Fruit fly (Drosophila melanogaster) Kc167 (cell line): ENCODE measurements around the gene CG31248.

Experiments
- Myc ChIP-seq: fragments of >200 bp; optimal IDR thresholded peaks from 2 replicates; lab custom pipeline; 2017; ENCODE audit warnings: missing external identifiers
- Sin3A ChIP-seq: fragments of >200 bp; optimal IDR thresholded peaks from 2 replicates; lab custom pipeline; 2018; ENCODE audit warnings: missing external identifiers
- h ChIP-seq: fragments of >200 bp; optimal IDR thresholded peaks from 3 replicates; lab custom pipeline; 2018; ENCODE audit warnings: missing external identifiers
- insv ChIP-seq: fragments of >200 bp; optimal IDR thresholded peaks from 3 replicates; lab custom pipeline; 2018; ENCODE audit warnings: missing external identifiers
- psq ChIP-seq: fragments of >200 bp; optimal IDR thresholded peaks from 2 replicates; lab custom pipeline; 2017; ENCODE audit warnings: missing external identifiers
- ttk ChIP-seq: sonication (Bioruptor generic); optimal IDR thresholded peaks from 2 replicates; lab custom pipeline; 2017; ENCODE audit warnings: missing external identifiers

CG31248 gene

DNA sequence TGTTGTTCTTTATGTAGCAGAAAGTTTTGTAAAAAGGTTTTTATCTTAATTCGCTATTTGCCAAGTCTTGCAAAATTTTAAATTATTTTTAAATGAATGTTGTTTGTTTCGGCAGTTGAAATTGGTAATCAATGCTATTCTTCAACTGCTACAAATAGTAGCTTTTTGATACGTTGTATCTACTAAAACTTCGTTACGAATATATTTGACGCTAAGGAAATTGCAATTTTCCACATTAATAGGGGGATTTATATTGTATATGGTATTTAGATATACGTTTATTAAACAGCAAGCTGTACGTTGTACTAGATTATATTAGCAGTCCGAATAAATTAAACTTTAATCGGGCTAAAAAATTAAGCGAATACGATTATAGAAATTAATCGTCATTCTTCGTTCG lies 2.1 kb downstream of the CG31248 start, which contains the start of gene CG31493:
TSS of gene CG31493 (plus strand) at position 301 of the 400 bp plus-strand sequence.
- no peak for TF ChIP-seq psq (lab: Kevin White, UChicago)
- no peak for TF ChIP-seq Myc
- no peak for TF ChIP-seq Sin3A (lab: Kevin White, UChicago)
- no peak for TF ChIP-seq h (lab: Kevin White, UChicago)
- TF ChIP-seq ttk (lab: Kevin White, UChicago) = no peak
- TF ChIP-seq insv (lab: Kevin White, UChicago) = no peak

DNA sequence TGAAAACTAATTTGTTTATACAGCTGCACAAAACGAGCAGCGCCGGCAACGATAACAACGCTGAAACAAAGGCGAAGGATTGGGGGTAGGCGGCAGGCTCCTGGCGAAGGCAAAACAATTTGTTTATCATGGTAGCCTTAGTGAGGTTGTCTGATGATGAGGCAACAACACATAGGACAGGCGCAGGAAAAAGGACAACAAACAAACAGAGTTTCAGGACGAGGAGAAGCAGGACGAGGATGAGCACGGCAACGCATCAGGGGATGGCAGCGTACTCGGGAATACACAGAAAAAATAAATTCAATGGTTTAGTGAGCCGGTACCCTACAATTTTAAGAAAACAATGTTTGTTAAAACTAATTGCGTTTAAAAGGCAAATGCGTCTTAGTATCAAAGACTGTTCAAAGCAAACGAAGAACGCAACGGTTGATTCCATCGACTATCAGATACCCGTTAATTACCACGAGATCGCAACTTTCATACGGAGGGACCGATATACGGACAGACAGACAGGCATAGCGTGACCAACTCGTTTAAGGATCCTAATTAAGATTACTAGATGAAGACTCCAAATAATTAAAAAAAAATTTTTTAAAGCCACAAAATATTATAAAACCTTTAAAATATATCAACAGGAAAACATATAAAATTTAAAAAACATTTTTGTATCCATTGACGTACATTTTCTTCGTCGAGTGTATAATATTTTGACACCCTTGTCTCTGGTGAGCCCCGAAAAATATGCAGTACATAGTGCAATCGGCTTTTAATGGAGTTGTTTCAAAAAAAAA lies 5.8 kb downstream of the CG31248 start:
- TF ChIP-seq ttk (lab: Kevin White, UChicago) (no peak), h (lab: Kevin White, UChicago) (no peak), psq (lab: Kevin White, UChicago) (no peak), insv (lab: Kevin White, UChicago) (no peak), Myc (no peak), Sin3A (lab: Kevin White, UChicago) (no peak)

DNA sequence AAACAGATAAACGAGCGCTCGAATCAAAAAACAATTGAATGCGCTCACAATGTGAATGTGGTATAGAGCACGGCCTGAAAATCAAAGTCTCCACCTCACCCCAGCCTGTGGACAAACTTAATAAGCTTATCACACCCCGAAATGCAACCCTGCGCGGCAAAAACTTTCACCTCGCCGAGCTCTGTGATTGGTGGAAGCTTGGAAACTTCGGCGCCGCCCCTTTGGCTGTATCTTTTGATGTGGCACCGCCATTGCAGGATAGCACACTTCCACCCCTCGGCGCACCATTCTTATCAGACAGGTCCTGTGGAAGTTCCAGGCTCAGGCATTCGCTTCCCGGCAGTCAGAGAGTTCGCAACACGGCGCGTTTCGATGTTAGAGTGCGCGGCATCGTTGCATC lies 6.8 kb downstream of the CG31248 start, which contains the start of gene Fer1:
TSS of gene Fer1 (plus strand) at position 326 of the 400 bp plus-strand sequence.
- TF ChIP-seq Myc (no peak), Sin3A (lab: Kevin White, UChicago) (no peak), psq (lab: Kevin White, UChicago) (no peak), h (lab: Kevin White, UChicago) (no peak), insv (lab: Kevin White, UChicago) (no peak), ttk (lab: Kevin White, UChicago) (no peak)

DNA sequence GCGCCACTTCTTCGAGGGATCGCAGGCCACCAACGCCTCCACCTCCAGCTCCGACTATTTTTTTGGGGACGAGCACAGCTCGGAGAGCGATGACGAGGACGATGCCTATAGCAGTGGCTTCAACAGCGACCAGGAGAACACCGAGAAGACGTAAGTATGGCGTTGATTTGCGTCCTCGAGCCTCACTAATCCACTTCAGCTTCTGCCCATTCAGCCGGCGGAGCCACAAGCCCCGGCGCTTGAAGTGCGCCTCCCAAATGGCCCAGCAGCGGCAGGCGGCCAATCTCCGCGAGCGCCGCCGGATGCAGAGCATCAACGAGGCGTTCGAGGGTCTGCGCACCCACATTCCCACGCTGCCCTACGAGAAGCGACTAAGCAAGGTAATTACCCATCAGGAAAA lies 8.1 kb downstream of the CG31248 start:
- TF ChIP-seq insv (lab: Kevin White, UChicago) (no peak), psq (lab: Kevin White, UChicago) (no peak), Myc (no peak), Sin3A (lab: Kevin White, UChicago) (no peak), ttk (lab: Kevin White, UChicago) (no peak), h (lab: Kevin White, UChicago) (no peak)

DNA sequence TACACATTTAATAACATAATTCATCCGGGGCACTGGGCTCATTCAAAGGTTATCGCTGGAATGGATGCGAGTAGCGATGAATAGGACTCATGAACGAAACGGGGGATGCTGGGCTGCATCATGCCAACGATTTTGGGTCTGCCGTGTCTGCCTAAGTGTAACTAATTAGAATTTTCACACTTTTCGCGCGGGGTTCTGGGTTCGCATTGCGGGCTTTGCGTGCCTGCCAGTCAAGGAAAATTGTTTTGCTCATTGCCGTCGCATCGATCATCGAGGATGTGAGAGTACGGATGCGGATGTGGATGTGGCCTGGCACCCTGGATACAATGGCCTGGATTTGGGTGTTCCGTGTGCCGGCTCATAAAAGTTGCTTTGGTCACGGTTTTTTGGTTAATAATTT lies 8.9 kb downstream of the CG31248 start:
- TF ChIP-seq insv (lab: Kevin White, UChicago) (no peak), psq (lab: Kevin White, UChicago) (no peak), Myc (no peak), h (lab: Kevin White, UChicago) (no peak), ttk (lab: Kevin White, UChicago) (no peak), Sin3A (lab: Kevin White, UChicago) (no peak)

DNA sequence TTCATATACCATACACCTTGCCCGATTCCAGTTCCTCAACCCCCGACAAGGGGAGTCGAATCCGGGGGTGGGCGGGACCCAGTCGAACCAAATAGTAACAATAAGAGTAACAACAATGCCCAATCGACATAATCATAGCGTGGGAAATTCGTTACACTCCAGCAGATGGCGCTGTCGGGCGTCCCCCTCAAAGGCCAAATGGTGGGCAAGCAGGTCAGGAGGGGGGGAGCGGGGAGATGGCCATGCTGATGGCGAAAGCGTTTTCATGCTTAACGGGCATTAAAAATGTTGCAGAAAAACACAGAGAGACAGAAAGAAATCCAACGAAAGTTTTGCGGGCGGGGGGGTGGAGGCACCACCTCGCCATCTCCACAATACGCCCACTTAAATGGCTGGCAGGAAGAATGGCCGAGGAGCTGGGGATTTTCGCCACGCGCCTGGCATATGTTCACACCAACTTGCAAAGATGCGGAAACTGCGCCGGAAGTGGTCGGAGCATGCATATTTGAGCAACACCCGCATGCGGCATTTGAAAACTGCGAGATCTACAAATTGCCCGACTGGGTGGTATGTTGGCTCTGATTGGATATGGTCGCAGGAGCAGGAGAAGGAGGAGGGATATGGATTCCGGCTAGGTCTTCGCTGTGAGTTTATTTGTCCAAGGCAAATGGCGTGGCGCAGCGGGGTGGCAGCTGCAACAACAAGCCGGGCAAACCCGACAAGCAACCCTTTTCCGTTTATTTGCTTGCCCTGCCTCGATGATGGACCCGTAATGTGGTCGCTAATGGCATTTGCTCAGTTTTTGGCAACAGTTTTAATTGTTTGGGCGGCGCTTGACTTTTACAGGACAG lies 10.3 kb downstream of the CG31248 start:
- TF ChIP-seq ttk (lab: Kevin White, UChicago) = no peak
- no peak for TF ChIP-seq h (lab: Kevin White, UChicago)
- no peak for TF ChIP-seq Myc
- TF ChIP-seq insv (lab: Kevin White, UChicago) = no peak
- no peak for TF ChIP-seq psq (lab: Kevin White, UChicago)
- no peak for TF ChIP-seq Sin3A (lab: Kevin White, UChicago)

DNA sequence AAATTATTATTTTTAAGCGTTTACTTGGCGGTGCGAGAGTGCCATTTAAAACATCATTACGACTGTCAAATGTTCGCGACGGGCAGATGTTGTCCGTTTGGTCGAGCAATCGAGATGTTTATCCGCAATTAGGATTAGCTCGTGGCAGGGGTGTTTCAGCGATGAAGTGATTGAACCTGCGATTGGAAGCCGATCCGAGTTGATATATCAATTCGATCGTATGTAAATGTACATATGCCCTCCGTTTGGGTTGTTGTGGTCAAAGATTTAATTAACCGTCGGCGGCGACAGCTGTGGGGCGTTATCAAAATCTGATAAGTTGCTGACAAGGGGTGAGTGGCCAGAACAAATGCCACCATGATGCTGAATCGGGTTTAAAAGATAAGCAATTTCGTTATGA lies 13.5 kb downstream of the CG31248 start:
- TF ChIP-seq psq (lab: Kevin White, UChicago) (no peak), insv (lab: Kevin White, UChicago) (no peak), h (lab: Kevin White, UChicago) (no peak), ttk (lab: Kevin White, UChicago) (no peak), Myc (no peak), Sin3A (lab: Kevin White, UChicago) (no peak)

DNA sequence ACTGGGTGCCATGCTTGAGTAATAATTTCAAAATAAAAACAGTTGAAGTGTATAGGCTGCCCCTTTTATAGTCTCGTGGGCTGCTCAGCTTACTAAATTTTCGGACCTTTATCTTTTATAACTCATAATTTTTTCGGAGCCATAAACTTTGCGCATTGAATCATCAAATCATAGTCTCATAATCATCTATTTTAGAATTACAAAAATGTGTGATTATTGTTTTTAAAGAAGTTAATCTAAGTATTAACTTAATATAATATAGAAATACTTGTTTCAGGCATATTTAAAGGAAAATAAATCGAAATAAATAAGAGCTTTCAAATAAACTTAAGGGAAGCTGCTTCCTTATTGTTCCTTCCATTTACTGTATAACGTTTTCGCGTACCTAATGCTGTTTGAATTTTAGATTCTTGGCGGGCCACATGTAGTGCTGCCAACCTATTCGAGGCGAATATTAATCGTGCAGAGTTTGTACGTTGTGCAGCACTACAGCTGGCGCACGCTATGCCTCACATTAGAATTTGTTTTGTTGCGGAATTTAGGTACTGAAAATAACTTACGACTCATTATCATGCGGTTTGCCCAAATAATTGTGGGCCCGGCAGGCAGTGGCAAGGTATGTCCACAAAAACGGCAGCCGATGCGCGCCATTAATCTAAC lies 15.3 kb downstream of the CG31248 start, which contains the start of the genes CG14610 and CG2656:
TSS of gene CG14610 (minus strand) at position 51 of the 660 bp plus-strand sequence.
TSS of gene CG2656 (plus strand) at position 480 of the 660 bp plus-strand sequence.
- TF ChIP-seq psq (lab: Kevin White, UChicago) = no peak
- no peak for TF ChIP-seq Sin3A (lab: Kevin White, UChicago)
- TF ChIP-seq Myc = no peak
- TF ChIP-seq ttk (lab: Kevin White, UChicago) = no peak
- no peak for TF ChIP-seq h (lab: Kevin White, UChicago)
- no peak for TF ChIP-seq insv (lab: Kevin White, UChicago)

DNA sequence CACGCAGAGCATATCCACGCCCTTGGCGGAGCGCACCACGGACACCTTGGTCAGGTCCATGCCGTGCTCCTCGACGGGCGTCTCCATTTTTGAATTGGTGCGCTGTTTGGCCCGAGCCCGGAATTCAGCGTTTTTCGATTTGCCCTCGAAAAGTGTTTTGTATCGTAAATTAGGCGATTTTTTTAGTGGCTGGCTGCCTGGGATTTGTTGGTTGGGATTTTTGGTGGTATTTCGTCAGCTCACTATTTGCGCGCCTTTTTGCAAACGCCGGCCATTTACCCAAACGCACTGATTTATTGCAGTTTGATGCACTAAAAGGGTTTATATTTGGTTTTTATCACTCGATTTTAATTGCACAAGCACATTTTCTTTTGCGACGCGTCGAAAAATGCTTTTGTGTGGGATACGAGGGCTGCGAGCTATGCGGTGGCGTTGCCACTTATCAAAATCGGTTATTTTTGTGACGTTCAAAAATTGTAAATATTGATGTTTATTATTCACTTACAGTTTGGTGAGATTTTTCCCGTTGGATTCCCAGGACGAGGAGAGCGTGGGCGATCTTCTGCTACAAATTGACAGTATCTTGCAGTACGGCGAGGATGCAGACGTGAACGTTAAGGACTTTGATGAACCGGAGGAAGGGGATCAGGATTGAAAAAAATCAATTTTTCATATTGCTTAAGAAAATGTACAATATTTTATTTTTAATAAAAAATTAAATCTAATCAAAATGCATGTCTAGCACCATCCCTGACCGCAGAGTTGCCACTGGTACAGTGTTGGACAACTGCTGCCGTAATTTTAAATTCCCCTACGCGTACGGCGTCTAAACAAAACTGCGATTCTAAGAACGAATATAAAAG lies 21.7 kb downstream of the CG31248 start, which contains the start of the genes gfzf and Sas-4:
TSS of gene gfzf (minus strand) at position 425 of the 863 bp plus-strand sequence.
TSS of gene Sas-4 (plus strand) at position 824 of the 863 bp plus-strand sequence.
- TF ChIP-seq ttk (lab: Kevin White, UChicago) (no peak), h (lab: Kevin White, UChicago) (no peak), insv (lab: Kevin White, UChicago) (no peak), Myc (no peak), psq (lab: Kevin White, UChicago) (no peak), Sin3A (lab: Kevin White, UChicago) (no peak)
